Worm (Caenorhabditis elegans) whole organism, early embryonic: ENCODE measurements around the gene cbp-1.

ENCODE experiments used
- B0310.2 ChIP-seq: sonication (generic microtip); optimal IDR thresholded peaks from 2 replicates; lab custom pipeline; 2016; ENCODE audit warnings: mild to moderate bottlenecking, missing genetic modification characterization, missing compliant biosample characterization
- aly-1 ChIP-seq: sonication (generic microtip); optimal IDR thresholded peaks from 2 replicates; lab custom pipeline; 2016; ENCODE audit warnings: missing genetic modification characterization, missing compliant biosample characterization
- ama-1 ChIP-seq: fragments of 150-350 bp; optimal IDR thresholded peaks from 2 replicates; lab custom pipeline; 2014
- ceh-36 ChIP-seq: sonication (generic microtip); optimal IDR thresholded peaks from 2 replicates; lab custom pipeline; 2016; ENCODE audit warnings: missing genetic modification characterization, inconsistent platforms, missing compliant biosample characterization
- flt-1 ChIP-seq: fragments of 200-800 bp; sonication (Bioruptor generic); IDR thresholded peaks from 2 replicates; pipeline ENCODE4 v1.3.6; 2022; ENCODE audit warnings: missing genetic modification characterization, missing compliant biosample characterization
- scrt-1 ChIP-seq: fragments of 200-800 bp; sonication (Bioruptor generic); IDR thresholded peaks from 2 replicates; pipeline ENCODE4 v1.3.6; 2022; ENCODE audit warnings: missing genetic modification characterization, missing compliant biosample characterization
- tbx-37 ChIP-seq: fragments of 200-800 bp; sonication (Bioruptor generic); conservative IDR thresholded peaks from 2 replicates; pipeline ENCODE4 v1.3.6; 2022; ENCODE audit warnings: missing genetic modification reagents, missing genetic modification characterization, missing compliant biosample characterization
- tra-4 ChIP-seq: sonication (generic microtip); optimal IDR thresholded peaks from 2 replicates; lab custom pipeline; 2017; ENCODE audit warnings: missing genetic modification characterization, missing compliant biosample characterization

- TF ChIP-seq ama-1 (lab: Kevin White, UChicago) (no peak), B0310.2 (tag; lab: Kevin White, UChicago) (no peak), tbx-37 (GFP tag; lab: Robert Waterston, UW) (no peak), ceh-36 (tag; lab: Kevin White, UChicago) (no peak), tra-4 (tag; lab: Kevin White, UChicago) (no peak), scrt-1 (no peak), flt-1 (GFP tag; lab: Robert Waterston, UW) (no peak), aly-1 (no peak)
Observed at ce11 chrIII:9733333-9733732, 33.0 kb upstream of the cbp-1 start.
